Worm (Caenorhabditis elegans): Measurements from ENCODE around the gene C04C11.1.

Gene C04C11.1

ce11 chrX:14024400-14024953 lies 4.1 kb downstream of the C04C11.1 start (continued):
- TF ChIP-seq skn-1 (tag; optimal IDR thresholded peaks at IDR 0.05): no peak
- no peak for TF ChIP-seq mdl-1 (tag; optimal IDR thresholded peaks at IDR 0.05)
- peak; percentile 44 for TF ChIP-seq pqm-1 (tag; optimal IDR thresholded peaks at IDR 0.05)
- TF ChIP-seq egl-43 (GFP tag; IDR thresholded peaks at IDR 0.05): no peak
- no peak for TF ChIP-seq rbr-2 (tag; optimal IDR thresholded peaks at IDR 0.05)
- TF ChIP-seq tra-1 (GFP tag; IDR thresholded peaks at IDR 0.05): no peak
- TF ChIP-seq gei-8 (GFP tag; optimal IDR thresholded peaks at IDR 0.05): no peak
- no peak for TF ChIP-seq hlh-30 (tag; optimal IDR thresholded peaks at IDR 0.05; ENCODE audit: insufficient read depth)
- TF ChIP-seq attf-4 (tag; optimal IDR thresholded peaks at IDR 0.05): no peak
- TF ChIP-seq snpc-4 (tag; optimal IDR thresholded peaks at IDR 0.05): no peak
- no peak for TF ChIP-seq dmd-8 (GFP tag; IDR thresholded peaks at IDR 0.05)
- TF ChIP-seq daf-8 (GFP tag; IDR thresholded peaks at IDR 0.05): no peak
- TF ChIP-seq hif-1 (tag; optimal IDR thresholded peaks at IDR 0.05): no peak
- TF ChIP-seq lir-3 (tag; optimal IDR thresholded peaks at IDR 0.05): no peak
- peak; percentile 14 for TF ChIP-seq mes-2 (tag; optimal IDR thresholded peaks at IDR 0.05; ENCODE audit: poor library complexity, severe bottlenecking)
- no peak for TF ChIP-seq nhr-11 (tag; optimal IDR thresholded peaks at IDR 0.05)
- no peak for TF ChIP-seq pha-4 (GFP tag; IDR thresholded peaks at IDR 0.05)
- TF ChIP-seq pha-4 (tag; optimal IDR thresholded peaks at IDR 0.05): no peak
- TF ChIP-seq mxl-3 (GFP tag; optimal IDR thresholded peaks at IDR 0.05): peak; percentile 47
- no peak for TF ChIP-seq Y48G9A.11 (GFP tag; IDR thresholded peaks at IDR 0.05)
- TF ChIP-seq F10B5.3 (tag; optimal IDR thresholded peaks at IDR 0.05): no peak
- TF ChIP-seq D1046.2 (GFP tag; IDR thresholded peaks at IDR 0.05): no peak
- TF ChIP-seq nhr-48 (tag; optimal IDR thresholded peaks at IDR 0.05): peak; percentile 21
- no peak for TF ChIP-seq nhr-42 (GFP tag; IDR thresholded peaks at IDR 0.05)
- no peak for TF ChIP-seq R02D3.7 (tag; optimal IDR thresholded peaks at IDR 0.05)
- no peak for TF ChIP-seq unc-39 (tag; optimal IDR thresholded peaks at IDR 0.05)
- TF ChIP-seq dmd-9 (GFP tag; IDR thresholded peaks at IDR 0.05): no peak
- TF ChIP-seq set-16 (GFP tag; IDR thresholded peaks at IDR 0.05): no peak
- peak; percentile 50 for TF ChIP-seq dmd-6 (GFP tag; IDR thresholded peaks at IDR 0.05)
- TF ChIP-seq zag-1 (tag; optimal IDR thresholded peaks at IDR 0.05): no peak
- TF ChIP-seq ceh-20 (GFP tag; IDR thresholded peaks at IDR 0.05): no peak
- no peak for TF ChIP-seq daf-12 (tag; optimal IDR thresholded peaks at IDR 0.05)
- TF ChIP-seq jun-1 (tag; optimal IDR thresholded peaks at IDR 0.05): no peak
- TF ChIP-seq ceh-28 (tag; optimal IDR thresholded peaks at IDR 0.05): no peak
- TF ChIP-seq nhr-28 (tag; optimal IDR thresholded peaks at IDR 0.05): peak; percentile 42
- no peak for TF ChIP-seq nhr-10 (tag; optimal IDR thresholded peaks at IDR 0.05)
- no peak for TF ChIP-seq saeg-2 (GFP tag; IDR thresholded peaks at IDR 0.05)
- TF ChIP-seq ctbp-1 (GFP tag; IDR thresholded peaks at IDR 0.05): no peak
- TF ChIP-seq egl-27 (tag; optimal IDR thresholded peaks at IDR 0.05): no peak
- TF ChIP-seq php-3 (GFP tag; IDR thresholded peaks at IDR 0.05): no peak
- TF ChIP-seq ceh-62 (tag; optimal IDR thresholded peaks at IDR 0.05): no peak
- no peak for TF ChIP-seq spr-1 (tag; optimal IDR thresholded peaks at IDR 0.05)
- TF ChIP-seq Y105C5A.15 (GFP tag; IDR thresholded peaks at IDR 0.05): no peak
- TF ChIP-seq zip-2 (tag; optimal IDR thresholded peaks at IDR 0.05): no peak
- no peak for TF ChIP-seq madf-9 (GFP tag; conservative IDR thresholded peaks at IDR 0.05)
- peak; percentile 49 for TF ChIP-seq mep-1 (tag; optimal IDR thresholded peaks at IDR 0.05)
- no peak for TF ChIP-seq nhr-77 (tag; optimal IDR thresholded peaks at IDR 0.05)
- no peak for TF ChIP-seq unc-130 (GFP tag; optimal IDR thresholded peaks at IDR 0.05)
- TF ChIP-seq arid-1 (GFP tag; conservative IDR thresholded peaks at IDR 0.05): no peak
- TF ChIP-seq aha-1 (tag): peak; percentile 4
- no peak for TF ChIP-seq lin-13 (GFP tag; optimal IDR thresholded peaks at IDR 0.05)
- no peak for TF ChIP-seq lin-39 (tag; optimal IDR thresholded peaks at IDR 0.05)
- no peak for TF ChIP-seq nhr-6 (tag; optimal IDR thresholded peaks at IDR 0.05)
- no peak for TF ChIP-seq zip-11 (GFP tag; IDR thresholded peaks at IDR 0.05)
